Fruit fly (Drosophila melanogaster) whole organism: ENCODE data around the gene Dab.

ENCODE experiments used
- CG8478 ChIP-seq: fragments of >200 bp; optimal IDR thresholded peaks from 2 replicates; lab custom pipeline; 2018; ENCODE audit warnings: inconsistent platforms
- Dll ChIP-seq: fragments of >200 bp; optimal IDR thresholded peaks from 2 replicates; lab custom pipeline; 2017
- EcR ChIP-seq, 2 experiments: fragments of >200 bp; optimal IDR thresholded peaks; 2 replicates each; lab custom pipeline; 2017; ENCODE audit warnings: missing biosample characterization in 2 of 2, missing genetic modification characterization in 2 of 2, missing genetic modification reagents in 2 of 2
- pan ChIP-seq: fragments of >200 bp; optimal IDR thresholded peaks from 2 replicates; lab custom pipeline; 2017
- psq ChIP-seq: fragments of >200 bp; optimal IDR thresholded peaks from 2 replicates; lab custom pipeline; 2017
- usp ChIP-seq: fragments of >200 bp; optimal IDR thresholded peaks from 2 replicates; lab custom pipeline; 2017; ENCODE audit warnings: missing biosample characterization, missing genetic modification characterization, mixed read lengths

DNA sequence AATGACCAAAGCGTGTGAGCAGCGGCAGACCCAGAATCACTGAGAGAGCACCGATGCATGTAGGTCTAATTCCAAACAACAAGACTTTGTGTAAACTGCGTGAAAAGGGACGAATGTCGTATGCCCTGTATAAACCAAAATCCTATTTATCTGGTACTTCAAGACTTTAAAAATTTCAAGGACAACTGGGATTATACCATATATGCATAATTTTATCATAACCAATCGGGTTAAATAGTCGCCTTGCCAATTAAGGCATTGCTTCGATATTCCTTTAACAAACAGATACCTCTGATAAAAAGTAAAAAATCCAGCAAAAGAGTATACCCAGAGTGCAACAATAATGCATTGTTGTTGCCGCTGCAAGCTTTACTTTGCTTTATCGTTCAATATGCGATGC, 28.9 kb upstream of the Dab start:
- TF ChIP-seq Dll (lab: Kevin White, UChicago), result no peak
- TF ChIP-seq psq, result no peak
- TF ChIP-seq pan (lab: Kevin White, UChicago), result no peak
- no peak for TF ChIP-seq CG8478 (lab: Kevin White, UChicago)
- TF ChIP-seq EcR (GFP tag; optimal IDR thresholded peaks at IDR 0.05; lab: Kevin White, UChicago), result no peak
- TF ChIP-seq usp, result no peak
